Fruit fly (Drosophila melanogaster) Kc167 (cell line): ENCODE measurements around the gene Dhc62B.

ENCODE experiments used
- Sin3A ChIP-seq: fragments of >200 bp; optimal IDR thresholded peaks from 2 replicates; lab custom pipeline; 2018; ENCODE audit warnings: missing external identifiers
- h ChIP-seq: fragments of >200 bp; optimal IDR thresholded peaks from 3 replicates; lab custom pipeline; 2018; ENCODE audit warnings: missing external identifiers
- psq ChIP-seq: fragments of >200 bp; optimal IDR thresholded peaks from 2 replicates; lab custom pipeline; 2017; ENCODE audit warnings: missing external identifiers
- ttk ChIP-seq: sonication (Bioruptor generic); optimal IDR thresholded peaks from 2 replicates; lab custom pipeline; 2017; ENCODE audit warnings: missing external identifiers

- no peak for TF ChIP-seq psq (lab: Kevin White, UChicago)
- no peak for TF ChIP-seq h
- TF ChIP-seq ttk, result no peak
- TF ChIP-seq Sin3A (lab: Kevin White, UChicago), result no peak
These were observed 30.5 kb downstream of the Dhc62B start for dm6 chr3L:1741107-1741506.
